Fruit fly (Drosophila melanogaster) whole organism: ENCODE measurements around the gene ex.

Source experiments
- CG8478 ChIP-seq: fragments of >200 bp; optimal IDR thresholded peaks from 2 replicates; lab custom pipeline; 2018; ENCODE audit warnings: inconsistent platforms
- Dll ChIP-seq: fragments of >200 bp; optimal IDR thresholded peaks from 2 replicates; lab custom pipeline; 2017
- EcR ChIP-seq, 2 experiments: fragments of >200 bp; optimal IDR thresholded peaks; 2 replicates each; lab custom pipeline; 2017; ENCODE audit warnings: missing biosample characterization in 2 of 2, missing genetic modification characterization in 2 of 2, missing genetic modification reagents in 2 of 2
- pan ChIP-seq: fragments of >200 bp; optimal IDR thresholded peaks from 2 replicates; lab custom pipeline; 2017
- psq ChIP-seq: fragments of >200 bp; optimal IDR thresholded peaks from 2 replicates; lab custom pipeline; 2017
- usp ChIP-seq: fragments of >200 bp; optimal IDR thresholded peaks from 2 replicates; lab custom pipeline; 2017; ENCODE audit warnings: missing biosample characterization, missing genetic modification characterization, mixed read lengths

DNA sequence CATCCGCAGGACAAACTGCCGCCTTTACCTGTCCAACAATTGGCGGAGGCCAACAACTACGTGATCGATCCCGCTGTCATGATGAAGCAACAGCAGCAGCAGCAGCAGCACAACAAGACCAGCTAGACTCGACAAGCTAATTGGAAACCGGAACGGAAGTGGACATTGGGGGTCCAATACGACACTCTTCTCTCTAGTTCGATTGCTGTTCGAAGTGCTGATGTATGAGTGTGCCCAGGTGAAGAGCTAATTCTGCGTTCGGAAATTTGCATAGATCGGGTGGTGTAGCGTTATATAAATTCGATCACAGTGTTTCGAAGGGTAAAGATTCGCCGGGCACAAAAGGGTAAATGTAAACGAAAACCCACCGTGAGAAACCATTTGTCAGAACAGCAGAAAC, 16.1 kb downstream of the ex start:
- TF ChIP-seq CG8478 (lab: Kevin White, UChicago) (no peak), EcR (GFP tag; optimal IDR thresholded peaks at IDR 0.05; lab: Kevin White, UChicago) (no peak), usp (GFP tag; lab: Kevin White, UChicago) (no peak), psq (lab: Kevin White, UChicago) (no peak), pan (lab: Kevin White, UChicago) (no peak), Dll (lab: Kevin White, UChicago) (no peak)
